Worm (Caenorhabditis elegans) whole organism, L2 larva: ENCODE data around the gene srx-50.

Source experiments
- F13H6.1 ChIP-seq: sonication (generic microtip); optimal IDR thresholded peaks from 2 replicates; lab custom pipeline; 2016; ENCODE audit warnings: missing genetic modification characterization, missing compliant biosample characterization
- R02D3.7 ChIP-seq: fragments of 150-350 bp; optimal IDR thresholded peaks from 2 replicates; lab custom pipeline; 2014; ENCODE audit warnings: missing biosample characterization, missing genetic modification characterization
- Y55F3AM.14 ChIP-seq: fragments of 200-800 bp; sonication (Bioruptor generic); optimal IDR thresholded peaks from 2 replicates; lab custom pipeline; 2018; ENCODE audit warnings: mild to moderate bottlenecking, missing genetic modification characterization, missing compliant biosample characterization
- ZK546.5 ChIP-seq: sonication (generic microtip); optimal IDR thresholded peaks from 2 replicates; lab custom pipeline; 2017; ENCODE audit warnings: missing biosample characterization, missing genetic modification characterization
- alr-1 ChIP-seq: fragments of 150-350 bp; optimal IDR thresholded peaks from 2 replicates; lab custom pipeline; 2014; ENCODE audit warnings: missing biosample characterization, missing genetic modification characterization
- aly-2 ChIP-seq: fragments of 150-350 bp; optimal IDR thresholded peaks from 2 replicates; lab custom pipeline; 2014; ENCODE audit warnings: missing biosample characterization, missing genetic modification characterization
- ama-1 ChIP-seq: fragments of 150-350 bp; optimal IDR thresholded peaks from 2 replicates; lab custom pipeline; 2018; ENCODE audit warnings: inconsistent platforms
- blmp-1 ChIP-seq: sonication (generic microtip); optimal IDR thresholded peaks from 2 replicates; lab custom pipeline; 2017; ENCODE audit warnings: missing genetic modification characterization, mild to moderate bottlenecking, missing compliant biosample characterization, antibody characterized with exemption, moderate library complexity; ENCODE audit not compliant: insufficient read depth
- ceh-82 ChIP-seq: fragments of 150-350 bp; optimal IDR thresholded peaks from 2 replicates; lab custom pipeline; 2014; ENCODE audit warnings: missing biosample characterization, missing genetic modification characterization
- dmd-4 ChIP-seq: sonication (generic microtip); optimal IDR thresholded peaks from 2 replicates; lab custom pipeline; 2017; ENCODE audit warnings: missing biosample characterization, missing genetic modification characterization
- egl-27 ChIP-seq: sonication (generic microtip); optimal IDR thresholded peaks from 3 replicates; lab custom pipeline; 2017; ENCODE audit warnings: missing biosample characterization, missing genetic modification reagents, missing genetic modification characterization
- elt-1 ChIP-seq: fragments of 150-350 bp; optimal IDR thresholded peaks from 2 replicates; lab custom pipeline; 2014; ENCODE audit warnings: missing biosample characterization, missing genetic modification characterization
- elt-3 ChIP-seq: sonication (generic microtip); optimal IDR thresholded peaks from 2 replicates; lab custom pipeline; 2017; ENCODE audit warnings: missing biosample characterization, missing genetic modification characterization
- fos-1 ChIP-seq: fragments of 150-350 bp; optimal IDR thresholded peaks from 2 replicates; lab custom pipeline; 2014; ENCODE audit warnings: missing biosample characterization, missing genetic modification characterization
- gmeb-1 ChIP-seq: fragments of 150-350 bp; optimal IDR thresholded peaks from 2 replicates; lab custom pipeline; 2014; ENCODE audit warnings: missing biosample characterization, missing genetic modification characterization
- lin-11 ChIP-seq: fragments of 150-350 bp; sonication (generic microtip); optimal IDR thresholded peaks from 2 replicates; lab custom pipeline; 2014; ENCODE audit warnings: missing biosample characterization, missing genetic modification characterization, inconsistent platforms, mixed read lengths
- lin-13 ChIP-seq: fragments of 150-350 bp; optimal IDR thresholded peaks from 2 replicates; lab custom pipeline; 2014; ENCODE audit warnings: missing biosample characterization, missing genetic modification reagents, missing genetic modification characterization
- lin-39 ChIP-seq: fragments of 150-350 bp; optimal IDR thresholded peaks from 2 replicates; lab custom pipeline; 2014; ENCODE audit warnings: missing biosample characterization, missing genetic modification reagents, missing genetic modification characterization
- mab-5 ChIP-seq: fragments of 150-350 bp; optimal IDR thresholded peaks from 2 replicates; lab custom pipeline; 2014; ENCODE audit warnings: missing biosample characterization, missing genetic modification characterization
- mbf-1 ChIP-seq: sonication (generic microtip); optimal IDR thresholded peaks from 2 replicates; lab custom pipeline; 2017; ENCODE audit warnings: missing biosample characterization, missing genetic modification characterization
- nhr-11 ChIP-seq: fragments of 150-350 bp; optimal IDR thresholded peaks from 2 replicates; lab custom pipeline; 2014; ENCODE audit warnings: missing biosample characterization, missing genetic modification characterization
- nhr-12 ChIP-seq: fragments of 150-350 bp; optimal IDR thresholded peaks from 2 replicates; lab custom pipeline; 2014; ENCODE audit warnings: missing biosample characterization, missing genetic modification characterization
- nhr-129 ChIP-seq: fragments of 150-350 bp; optimal IDR thresholded peaks from 2 replicates; lab custom pipeline; 2014; ENCODE audit warnings: missing biosample characterization, missing genetic modification characterization
- nhr-21 ChIP-seq: fragments of 150-350 bp; optimal IDR thresholded peaks from 2 replicates; lab custom pipeline; 2014; ENCODE audit warnings: missing biosample characterization, missing genetic modification characterization
- nhr-23 ChIP-seq: fragments of 150-350 bp; optimal IDR thresholded peaks from 2 replicates; lab custom pipeline; 2014; ENCODE audit warnings: missing biosample characterization, missing genetic modification reagents, missing genetic modification characterization
- nhr-237 ChIP-seq: fragments of 150-350 bp; optimal IDR thresholded peaks from 2 replicates; lab custom pipeline; 2014; ENCODE audit warnings: missing biosample characterization, missing genetic modification characterization
- nhr-25 ChIP-seq: fragments of 150-350 bp; sonication (generic microtip); optimal IDR thresholded peaks from 3 replicates; lab custom pipeline; 2014; ENCODE audit warnings: missing biosample characterization, missing genetic modification characterization
- nhr-77 ChIP-seq: fragments of 150-350 bp; optimal IDR thresholded peaks from 2 replicates; lab custom pipeline; 2014; ENCODE audit warnings: missing biosample characterization, missing genetic modification characterization
- peb-1 ChIP-seq: fragments of 150-350 bp; optimal IDR thresholded peaks from 2 replicates; lab custom pipeline; 2014; ENCODE audit warnings: missing biosample characterization, missing genetic modification characterization
- sem-4 ChIP-seq: fragments of 150-350 bp; optimal IDR thresholded peaks from 2 replicates; lab custom pipeline; 2014; ENCODE audit warnings: missing biosample characterization, missing genetic modification reagents, missing genetic modification characterization
- skn-1 ChIP-seq: sonication (generic microtip); optimal IDR thresholded peaks from 2 replicates; lab custom pipeline; 2017; ENCODE audit warnings: missing biosample characterization, missing genetic modification characterization
- sma-3 ChIP-seq: sonication (generic microtip); optimal IDR thresholded peaks from 2 replicates; lab custom pipeline; 2016; ENCODE audit warnings: missing genetic modification reagents, missing genetic modification characterization, missing compliant biosample characterization
- sma-9 ChIP-seq, 2 experiments: fragments of 150-350 bp in 1 of 2; sonication (generic microtip) in 1 of 2; optimal IDR thresholded peaks; 2 replicates each; lab custom pipeline; 2014 to 2016; ENCODE audit warnings: missing genetic modification characterization in 2 of 2, mild to moderate bottlenecking in 1 of 2, missing biosample characterization in 1 of 2, missing compliant biosample characterization in 1 of 2, missing genetic modification reagents in 1 of 2, moderate library complexity in 1 of 2
- snpc-4 ChIP-seq: fragments of 150-350 bp; optimal IDR thresholded peaks from 2 replicates; lab custom pipeline; 2014; ENCODE audit warnings: missing biosample characterization, missing genetic modification characterization
- unc-39 ChIP-seq: fragments of 150-350 bp; optimal IDR thresholded peaks from 2 replicates; lab custom pipeline; 2014; ENCODE audit warnings: missing biosample characterization, missing genetic modification characterization
- unc-62 ChIP-seq: fragments of 150-350 bp; optimal IDR thresholded peaks from 2 replicates; lab custom pipeline; 2014; ENCODE audit warnings: missing biosample characterization, missing genetic modification reagents, missing genetic modification characterization
- zag-1 ChIP-seq: fragments of 150-350 bp; optimal IDR thresholded peaks from 2 replicates; lab custom pipeline; 2014; ENCODE audit warnings: missing biosample characterization, missing genetic modification characterization
- ztf-1 ChIP-seq: fragments of 200-800 bp; sonication (Bioruptor generic); conservative IDR thresholded peaks from 2 replicates; pipeline ENCODE4 v1.3.6; 2022; ENCODE audit warnings: missing genetic modification characterization, missing compliant biosample characterization

The srx-50 gene

DNA sequence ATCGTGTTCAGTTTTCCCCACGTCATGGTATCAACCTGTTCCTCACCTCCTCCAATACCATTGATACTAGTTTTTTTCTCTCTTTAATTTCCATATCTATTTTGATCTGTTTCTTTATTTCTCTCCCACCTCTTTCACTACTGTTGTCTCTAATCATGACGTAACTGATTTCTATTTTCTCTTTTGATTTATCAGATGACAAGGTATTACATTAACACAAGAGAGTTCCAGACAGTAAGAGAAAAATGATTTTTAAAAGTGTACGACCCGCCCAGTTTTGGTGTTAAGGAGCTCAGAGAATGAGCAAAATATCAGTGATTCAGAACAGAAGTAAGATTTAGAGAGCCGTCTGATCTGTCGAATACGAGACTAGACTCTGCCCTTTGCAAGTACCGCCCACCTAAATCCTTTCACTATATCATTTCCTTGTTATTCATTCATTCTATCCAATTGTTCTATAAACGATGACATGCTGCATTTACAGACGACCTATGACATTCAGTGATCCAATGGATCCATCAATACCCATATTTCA, 8.0 kb upstream of the srx-50 start, which contains the start of gene nhr-105 (continued):
- TF ChIP-seq elt-3 (tag; lab: Kevin White, UChicago) (no peak), unc-39 (tag; lab: Kevin White, UChicago) (no peak), aly-2 (tag; lab: Kevin White, UChicago) (no peak), unc-62 (GFP tag; lab: Kevin White, UChicago) (no peak), gmeb-1 (tag; lab: Kevin White, UChicago) (peak; percentile 61), lin-11 (tag; lab: Kevin White, UChicago) (no peak), sma-9 (GFP tag; optimal IDR thresholded peaks at IDR 0.05; lab: Kevin White, UChicago) (peak; percentile 32), sma-9 (tag; optimal IDR thresholded peaks at IDR 0.05; lab: Kevin White, UChicago) (peak; percentile 3), fos-1 (tag; lab: Kevin White, UChicago) (peak; percentile 65), egl-27 (tag; lab: Kevin White, UChicago) (peak; percentile 65), skn-1 (tag; lab: Kevin White, UChicago) (no peak), peb-1 (tag; lab: Kevin White, UChicago) (no peak), nhr-25 (peak; percentile 95), Y55F3AM.14 (GFP tag; lab: Kevin White, UChicago) (peak; percentile 49), nhr-11 (tag; lab: Kevin White, UChicago) (no peak), ceh-82 (no peak), elt-1 (no peak), blmp-1 (tag; lab: Kevin White, UChicago) (peak; percentile 85), dmd-4 (no peak), mbf-1 (tag; lab: Kevin White, UChicago) (no peak), F13H6.1 (tag; lab: Kevin White, UChicago) (peak; percentile 71), ZK546.5 (tag; lab: Kevin White, UChicago) (no peak), lin-13 (GFP tag; lab: Kevin White, UChicago) (peak; percentile 45), sma-3 (GFP tag; lab: Kevin White, UChicago) (peak; percentile 76)

DNA sequence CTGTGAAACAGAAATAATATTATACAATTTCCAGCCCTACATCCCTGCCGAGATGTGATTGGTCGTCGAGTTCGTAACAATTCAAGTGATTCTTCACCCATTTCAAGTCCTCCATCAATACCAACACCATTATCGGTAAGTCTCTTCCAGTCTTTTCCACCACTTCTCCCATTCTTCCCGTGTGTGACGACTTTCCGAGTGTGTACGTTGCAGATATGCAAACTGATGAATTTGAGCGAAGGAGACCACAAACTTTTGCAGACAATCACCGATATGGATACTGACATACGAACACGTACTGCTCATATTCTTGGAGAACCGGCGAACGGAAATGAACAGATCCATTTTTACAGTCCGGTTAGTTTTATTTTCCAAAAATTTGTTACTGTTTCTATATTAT, 6.3 kb upstream of the srx-50 start:
- TF ChIP-seq aly-2 (tag; lab: Kevin White, UChicago): no peak
- no peak for TF ChIP-seq zag-1 (tag; lab: Kevin White, UChicago)
- peak; percentile 79 for TF ChIP-seq ama-1 (lab: Kevin White, UChicago)
- TF ChIP-seq egl-27 (tag; lab: Kevin White, UChicago): no peak

DNA sequence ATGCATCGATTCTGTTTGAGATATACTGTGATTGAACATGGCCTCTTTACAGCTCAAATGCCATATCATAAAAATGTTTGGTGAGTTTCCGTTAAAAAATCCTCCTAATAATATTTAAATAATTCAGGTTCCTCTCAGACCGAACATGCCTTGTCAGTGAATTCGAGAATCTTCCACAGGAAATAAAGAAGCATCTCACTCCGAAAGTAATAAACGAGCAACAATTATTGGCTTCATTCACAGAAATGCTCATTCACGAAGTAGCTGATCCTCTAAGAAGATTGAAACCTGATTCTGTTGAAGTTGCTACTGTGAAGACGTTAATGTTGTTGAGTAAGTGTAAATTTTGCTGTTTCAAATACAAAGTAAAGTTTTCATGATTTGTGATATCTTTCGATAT, 5.6 kb upstream of the srx-50 start:
- TF ChIP-seq skn-1 (tag; lab: Kevin White, UChicago) (no peak), F13H6.1 (tag; lab: Kevin White, UChicago) (no peak), egl-27 (tag; lab: Kevin White, UChicago) (no peak), ZK546.5 (tag; lab: Kevin White, UChicago) (no peak), nhr-23 (tag; lab: Kevin White, UChicago) (no peak), lin-11 (tag; lab: Kevin White, UChicago) (no peak), sem-4 (tag; lab: Kevin White, UChicago) (no peak), ztf-1 (GFP tag; lab: Robert Waterston, UW) (no peak), R02D3.7 (no peak), Y55F3AM.14 (GFP tag; lab: Kevin White, UChicago) (no peak), zag-1 (tag; lab: Kevin White, UChicago) (no peak), lin-39 (tag; lab: Kevin White, UChicago) (no peak), unc-39 (tag; lab: Kevin White, UChicago) (no peak), nhr-25 (no peak), nhr-237 (tag; lab: Kevin White, UChicago) (no peak), sma-3 (GFP tag; lab: Kevin White, UChicago) (no peak), nhr-77 (tag; lab: Kevin White, UChicago) (no peak), alr-1 (tag; lab: Kevin White, UChicago) (no peak), snpc-4 (tag; lab: Kevin White, UChicago) (no peak)

DNA sequence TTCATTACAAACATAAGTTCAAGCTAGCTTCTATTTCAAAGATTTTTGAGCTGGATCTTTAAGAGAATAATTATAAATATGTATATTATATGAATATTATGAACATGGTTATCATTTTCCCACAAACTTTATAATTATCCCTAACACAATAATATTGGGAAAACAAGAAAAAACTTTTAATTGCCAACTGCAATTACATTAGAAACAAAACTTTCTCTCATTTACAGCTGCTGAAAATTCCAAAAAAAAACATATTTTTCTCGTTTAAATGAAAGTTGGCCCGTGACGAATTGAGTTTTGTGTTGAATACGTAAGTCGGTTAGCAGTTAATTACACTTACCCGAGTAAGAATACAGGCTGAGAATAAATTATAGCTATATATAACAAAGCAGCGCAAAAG, 4.9 kb downstream of the srx-50 start:
- TF ChIP-seq lin-13 (GFP tag; lab: Kevin White, UChicago): no peak
- no peak for TF ChIP-seq elt-1
- no peak for TF ChIP-seq dmd-4
- TF ChIP-seq nhr-21 (tag; lab: Kevin White, UChicago): no peak
- no peak for TF ChIP-seq nhr-129
- TF ChIP-seq gmeb-1 (tag; lab: Kevin White, UChicago): no peak
- no peak for TF ChIP-seq fos-1 (tag; lab: Kevin White, UChicago)
- no peak for TF ChIP-seq nhr-12 (tag; lab: Kevin White, UChicago)
- no peak for TF ChIP-seq mab-5 (tag; lab: Kevin White, UChicago)
- no peak for TF ChIP-seq nhr-23 (tag; lab: Kevin White, UChicago)
- TF ChIP-seq ceh-82: no peak
- no peak for TF ChIP-seq nhr-11 (tag; lab: Kevin White, UChicago)
